Worm (Caenorhabditis elegans) whole organism, L1 larva: Measurements from ENCODE around the gene rpb-4.

ENCODE experiments used
- aha-1 ChIP-seq: fragments of 150-350 bp; optimal IDR thresholded peaks from 2 replicates; lab custom pipeline; 2014; ENCODE audit warnings: missing biosample characterization, missing genetic modification characterization
- unc-130 ChIP-seq: fragments of 150-350 bp; optimal IDR thresholded peaks from 2 replicates; lab custom pipeline; 2017; ENCODE audit warnings: missing biosample characterization, missing genetic modification characterization, inconsistent platforms
- zag-1 ChIP-seq: fragments of 150-350 bp; optimal IDR thresholded peaks from 2 replicates; lab custom pipeline; 2014; ENCODE audit warnings: missing biosample characterization, missing genetic modification characterization

DNA sequence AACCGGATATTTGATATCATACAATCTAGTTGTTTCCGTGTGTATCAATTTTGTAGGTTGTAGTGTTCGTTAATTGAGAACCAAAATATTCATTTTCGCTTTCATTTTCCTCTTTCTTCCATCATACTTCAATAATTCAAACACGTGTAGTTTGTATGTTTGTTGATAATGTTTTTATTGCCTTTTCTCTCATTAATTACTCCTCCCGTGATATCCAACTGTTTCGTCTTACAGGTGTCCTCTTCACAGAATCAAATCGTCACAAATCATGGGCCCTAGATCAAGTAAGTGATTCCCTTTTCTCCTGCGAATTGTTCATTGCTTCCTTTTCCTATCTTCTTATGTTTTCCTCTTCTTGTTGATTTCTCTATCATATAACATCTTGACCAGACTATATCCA lies 35.3 kb upstream of the rpb-4 start, which contains the start of gene nhr-21:
- TF ChIP-seq unc-130 (tag; lab: Kevin White, UChicago) (peak; percentile 28), zag-1 (tag; lab: Kevin White, UChicago) (no peak), aha-1 (tag; lab: Kevin White, UChicago) (no peak)
